Worm (Caenorhabditis elegans): Measurements from ENCODE around the gene ins-6.

DNA sequence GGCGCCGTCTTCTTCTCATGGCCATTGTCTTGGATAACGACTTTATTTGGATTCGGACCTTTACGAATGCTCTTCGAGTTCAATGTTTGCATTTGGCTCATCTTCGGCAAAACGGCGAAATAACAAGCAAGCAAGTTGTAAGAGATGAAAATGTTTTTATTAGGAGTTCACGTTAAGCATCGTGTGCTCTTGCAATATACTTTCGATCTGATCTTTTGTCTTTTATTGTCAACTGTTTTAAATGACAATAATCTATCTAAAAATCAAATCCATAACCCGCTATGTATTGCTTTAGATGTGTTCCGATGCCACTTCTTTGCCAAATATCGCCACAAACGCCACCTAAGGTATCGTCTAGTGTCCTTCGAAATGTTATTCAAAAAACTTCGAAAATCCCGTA lies 16.2 kb downstream of the ins-6 start, which contains the start of gene ZK84.5:
- TF ChIP-seq ama-1 (optimal IDR thresholded peaks at IDR 0.05) = no peak
- TF ChIP-seq snpc-4 (tag; optimal IDR thresholded peaks at IDR 0.05) = no peak
- no peak for TF ChIP-seq lin-15B (tag; optimal IDR thresholded peaks at IDR 0.05)
- TF ChIP-seq elt-2 (tag; optimal IDR thresholded peaks at IDR 0.05) = no peak
- no peak for TF ChIP-seq ZK546.5 (tag; optimal IDR thresholded peaks at IDR 0.05)
- TF ChIP-seq ceh-82 (tag; optimal IDR thresholded peaks at IDR 0.05) = no peak
- no peak for TF ChIP-seq nhr-237 (tag; optimal IDR thresholded peaks at IDR 0.05)
- no peak for TF ChIP-seq nhr-28 (tag; optimal IDR thresholded peaks at IDR 0.05)
- TF ChIP-seq ztf-11 (tag; optimal IDR thresholded peaks at IDR 0.05) = no peak
- no peak for TF ChIP-seq nhr-76 (tag; optimal IDR thresholded peaks at IDR 0.05)
- TF ChIP-seq nhr-23 (tag; optimal IDR thresholded peaks at IDR 0.05) = no peak
- TF ChIP-seq nhr-11 (tag; optimal IDR thresholded peaks at IDR 0.05) = no peak
- TF ChIP-seq unc-62 (GFP tag; optimal IDR thresholded peaks at IDR 0.05) = no peak
- no peak for TF ChIP-seq jun-1 (tag; optimal IDR thresholded peaks at IDR 0.05)
